Worm (Caenorhabditis elegans): ENCODE data around the gene C27D8.1.

The C27D8.1 gene

DNA sequence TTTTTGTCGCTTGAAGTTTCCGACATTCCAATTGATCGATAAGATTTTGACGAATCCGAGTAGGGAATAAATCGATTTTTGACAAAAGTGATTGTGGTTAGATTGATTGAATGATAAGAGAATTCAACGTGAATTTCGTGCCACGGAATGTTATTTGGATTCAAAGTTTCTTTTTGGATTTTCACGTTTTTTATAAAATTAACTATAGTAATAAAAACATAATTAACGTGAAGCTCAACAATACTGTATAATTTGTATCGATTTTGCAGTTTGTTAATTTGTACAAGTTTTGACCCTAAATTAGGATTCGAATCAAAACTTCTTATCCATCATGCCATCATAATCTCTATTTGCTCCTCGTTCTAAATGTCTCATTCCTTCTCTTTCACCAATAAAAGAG, 27.1 kb downstream of the C27D8.1 start, which contains the start of gene C36H8.1:
Gene C36H8.1, minus strand, starts transcription at position 101 of the 400 bp plus-strand sequence.
- no peak for TF ChIP-seq elt-2 (tag; optimal IDR thresholded peaks at IDR 0.05)
- TF ChIP-seq nhr-77 (tag; optimal IDR thresholded peaks at IDR 0.05) = no peak
- TF ChIP-seq nhr-11 (tag; optimal IDR thresholded peaks at IDR 0.05) = no peak
- no peak for TF ChIP-seq mdl-1 (tag; optimal IDR thresholded peaks at IDR 0.05)
- TF ChIP-seq nhr-25 (tag; optimal IDR thresholded peaks at IDR 0.05) = no peak
- TF ChIP-seq pqm-1 (tag; optimal IDR thresholded peaks at IDR 0.05) = no peak
- no peak for TF ChIP-seq aly-2 (tag; optimal IDR thresholded peaks at IDR 0.05)
- no peak for TF ChIP-seq lsy-12 (tag; optimal IDR thresholded peaks at IDR 0.05)
- no peak for TF ChIP-seq lin-39 (tag; optimal IDR thresholded peaks at IDR 0.05)
- TF ChIP-seq ama-1 (optimal IDR thresholded peaks at IDR 0.05) = no peak

DNA sequence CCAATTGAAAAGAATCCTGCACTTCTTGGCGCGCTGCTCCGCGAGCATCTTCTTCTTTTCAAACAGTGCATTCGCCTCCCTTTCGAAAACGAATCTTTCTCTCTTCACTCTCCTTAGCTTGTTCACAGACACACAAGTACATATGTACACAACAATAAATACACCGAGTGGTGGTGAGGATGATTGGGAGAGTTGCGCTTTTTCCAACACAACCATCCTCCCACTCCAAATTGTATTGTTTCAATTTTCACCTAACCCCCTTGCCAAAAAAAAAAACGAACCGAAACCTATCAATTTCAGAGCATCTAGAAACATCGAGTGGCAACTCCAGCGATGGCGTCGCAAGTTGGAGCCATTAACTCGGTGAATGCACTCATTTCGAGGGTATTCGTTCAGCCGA, 28.7 kb downstream of the C27D8.1 start, which contains the start of gene inx-6:
Gene inx-6, plus strand, starts transcription at position 301 of the 400 bp plus-strand sequence.
- TF ChIP-seq ceh-28 (tag; optimal IDR thresholded peaks at IDR 0.05) (no peak), unc-62 (GFP tag; optimal IDR thresholded peaks at IDR 0.05) (no peak), ceh-16 (tag; optimal IDR thresholded peaks at IDR 0.05) (no peak), pha-4 (tag; optimal IDR thresholded peaks at IDR 0.05) (peak; percentile 47)

ce11 chrIV:12748760-12749159, 31.1 kb downstream of the C27D8.1 start:
- TF ChIP-seq tbx-2 (tag; optimal IDR thresholded peaks at IDR 0.05) = no peak

DNA sequence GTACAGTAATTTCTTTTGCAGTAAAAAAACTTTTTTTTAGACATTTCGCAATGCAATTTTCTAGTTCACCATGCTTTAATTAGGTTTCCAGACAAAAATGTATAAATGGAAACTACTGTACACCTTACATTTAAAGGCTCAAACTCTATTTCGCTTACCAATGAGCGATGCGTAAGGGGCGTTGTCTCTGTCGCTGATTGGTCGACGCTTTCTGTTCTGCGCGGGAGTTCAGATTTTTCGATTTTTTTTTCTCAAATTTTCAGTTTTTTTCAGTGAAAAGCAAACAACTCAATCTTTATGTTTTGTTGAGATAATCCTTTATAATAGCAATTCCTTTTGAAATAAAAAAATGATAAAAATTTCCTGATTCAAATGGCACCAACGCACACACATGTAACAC, 36.5 kb downstream of the C27D8.1 start:
- TF ChIP-seq nfya-1 (tag; optimal IDR thresholded peaks at IDR 0.05; ENCODE audit: insufficient read depth) = peak; percentile 84
- TF ChIP-seq ceh-28 (tag; optimal IDR thresholded peaks at IDR 0.05) = no peak
- no peak for TF ChIP-seq unc-62 (GFP tag; optimal IDR thresholded peaks at IDR 0.05)
- TF ChIP-seq nhr-77 (tag; optimal IDR thresholded peaks at IDR 0.05) = no peak

- TF ChIP-seq unc-39 (tag; optimal IDR thresholded peaks at IDR 0.05) (no peak), nhr-237 (tag; optimal IDR thresholded peaks at IDR 0.05) (no peak), lsy-12 (tag; optimal IDR thresholded peaks at IDR 0.05) (no peak), elt-3 (tag; optimal IDR thresholded peaks at IDR 0.05) (no peak), ceh-16 (tag; optimal IDR thresholded peaks at IDR 0.05) (no peak)
Observed at ce11 chrIV:12755641-12756040, 38.0 kb downstream of the C27D8.1 start.

DNA sequence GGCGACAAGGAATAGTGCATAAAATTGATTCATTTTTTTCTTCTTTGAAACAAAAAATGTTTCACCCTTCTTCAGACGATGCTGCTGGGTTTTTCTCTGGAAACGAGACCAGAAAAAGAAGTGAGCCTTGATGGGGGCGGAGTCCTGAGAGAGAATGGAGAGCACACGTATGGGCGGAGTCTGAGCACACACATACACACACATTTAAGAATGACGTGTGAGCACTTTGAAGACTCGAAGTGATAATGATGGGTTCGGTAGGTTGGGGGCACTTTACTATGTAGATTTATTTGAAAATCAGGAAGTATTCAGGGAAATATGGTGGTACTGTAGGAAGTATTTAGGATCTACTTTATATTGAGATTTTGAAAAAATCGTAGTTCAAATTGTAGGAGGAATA, 39.8 kb downstream of the C27D8.1 start, which contains the start of gene flp-9:
Gene flp-9, minus strand, starts transcription at position 101 of the 400 bp plus-strand sequence.
- TF ChIP-seq unc-39 (tag; optimal IDR thresholded peaks at IDR 0.05) (no peak), daf-12 (tag; optimal IDR thresholded peaks at IDR 0.05) (no peak), nhr-11 (tag; optimal IDR thresholded peaks at IDR 0.05) (no peak), egl-27 (tag; optimal IDR thresholded peaks at IDR 0.05) (no peak), tbx-2 (tag; optimal IDR thresholded peaks at IDR 0.05) (no peak), elt-2 (tag; optimal IDR thresholded peaks at IDR 0.05) (no peak), ceh-9 (tag; optimal IDR thresholded peaks at IDR 0.05) (no peak), elt-1 (tag; optimal IDR thresholded peaks at IDR 0.05) (no peak), fkh-10 (GFP tag; optimal IDR thresholded peaks at IDR 0.05) (no peak), nhr-237 (tag; optimal IDR thresholded peaks at IDR 0.05) (no peak)

DNA sequence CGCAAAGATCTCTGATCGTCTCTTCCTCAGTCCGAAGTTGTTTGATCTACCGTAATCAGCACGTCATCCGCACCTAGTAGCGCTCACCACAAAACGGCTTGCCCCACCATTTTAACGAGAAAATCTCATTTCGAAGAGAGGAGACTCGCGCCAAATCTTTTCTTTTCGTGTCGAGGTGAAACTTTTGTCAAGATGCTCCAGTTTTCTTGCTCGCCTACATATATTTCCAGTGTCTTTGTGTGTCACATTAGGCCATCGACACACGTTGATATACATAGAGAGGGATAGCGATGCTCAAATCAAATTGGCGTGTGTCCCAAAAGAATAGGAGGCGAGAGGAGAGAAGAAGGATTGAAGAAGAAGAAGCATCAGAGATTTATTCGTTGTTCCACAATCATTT, 45.2 kb downstream of the C27D8.1 start:
- TF ChIP-seq lin-15B (tag; optimal IDR thresholded peaks at IDR 0.05) (no peak), fkh-10 (GFP tag; optimal IDR thresholded peaks at IDR 0.05) (peak; percentile 62)

- TF ChIP-seq ceh-28 (tag; optimal IDR thresholded peaks at IDR 0.05) (no peak), elt-2 (tag; optimal IDR thresholded peaks at IDR 0.05) (no peak), pqm-1 (tag; optimal IDR thresholded peaks at IDR 0.05) (peak; percentile 53)
Observed at ce11 chrIV:12765067-12765466, 47.4 kb downstream of the C27D8.1 start, which contains the start of gene ZK897.10. Gene ZK897.10, plus strand, starts transcription at chrIV:12765351.
